Worm (Caenorhabditis elegans): ENCODE results near the gene cyp-33C5.

- TF ChIP-seq ztf-6 (GFP tag; IDR thresholded peaks at IDR 0.05) (no peak), nhr-90 (tag; optimal IDR thresholded peaks at IDR 0.05) (no peak), lsl-1 (GFP tag; optimal IDR thresholded peaks at IDR 0.05) (no peak), B0336.3 (GFP tag; IDR thresholded peaks at IDR 0.05) (no peak), ets-4 (GFP tag; optimal IDR thresholded peaks at IDR 0.05) (no peak), sea-2 (GFP tag; IDR thresholded peaks at IDR 0.05) (no peak), C17E4.6 (GFP tag; IDR thresholded peaks at IDR 0.05) (no peak), K12H6.12 (tag; optimal IDR thresholded peaks at IDR 0.05) (no peak)
Measured at ce11 chrV:2290329-2290728, 45.5 kb downstream of the cyp-33C5 start, which contains the start of gene nhr-225.

Data from whole organism, young adult.